Worm (Caenorhabditis elegans): ENCODE measurements around the gene K12B6.11.

K12B6.11 gene

ce11 chrV:6291301-6291700 is 2.6 kb downstream of the K12B6.11 start:
- TF ChIP-seq peb-1 (tag; optimal IDR thresholded peaks at IDR 0.05) (no peak), crh-2 (tag; optimal IDR thresholded peaks at IDR 0.05) (peak; percentile 41), sma-9 (GFP tag; optimal IDR thresholded peaks at IDR 0.05) (peak; percentile 15), sma-9 (tag; optimal IDR thresholded peaks at IDR 0.05) (no peak), lsy-2 (tag; optimal IDR thresholded peaks at IDR 0.05) (no peak)

- TF ChIP-seq crh-2 (tag; optimal IDR thresholded peaks at IDR 0.05) (peak; percentile 46), unc-62 (GFP tag; optimal IDR thresholded peaks at IDR 0.05) (no peak), fos-1 (tag; optimal IDR thresholded peaks at IDR 0.05) (peak; percentile 41)
These were observed 3.7 kb downstream of the K12B6.11 start, which contains the start of gene K12B6.9 for ce11 chrV:6292401-6292800. Gene K12B6.9 (minus strand): TSS chrV:6292666.

- TF ChIP-seq lin-39 (tag; optimal IDR thresholded peaks at IDR 0.05) (no peak), snpc-4 (tag; optimal IDR thresholded peaks at IDR 0.05) (no peak), nhr-129 (tag; optimal IDR thresholded peaks at IDR 0.05) (no peak), crh-2 (tag; optimal IDR thresholded peaks at IDR 0.05) (no peak)
These were observed 12.3 kb downstream of the K12B6.11 start for ce11 chrV:6301046-6301445.

ce11 chrV:6302465-6302864 is 13.8 kb downstream of the K12B6.11 start:
- TF ChIP-seq zag-1 (tag; optimal IDR thresholded peaks at IDR 0.05) (no peak), nhr-237 (tag; optimal IDR thresholded peaks at IDR 0.05) (no peak), crh-2 (tag; optimal IDR thresholded peaks at IDR 0.05) (no peak), elt-1 (tag; optimal IDR thresholded peaks at IDR 0.05) (peak; percentile 33), lin-39 (tag; optimal IDR thresholded peaks at IDR 0.05) (no peak), nhr-11 (tag; optimal IDR thresholded peaks at IDR 0.05) (no peak), blmp-1 (tag; optimal IDR thresholded peaks at IDR 0.05; ENCODE audit: insufficient read depth) (peak; percentile 65), ama-1 (optimal IDR thresholded peaks at IDR 0.05) (no peak)

ce11 chrV:6303471-6303870 is 14.8 kb downstream of the K12B6.11 start, which contains the start of gene sago-1:
Gene sago-1 (plus strand): TSS chrV:6303771.
- TF ChIP-seq nhr-25 (tag; optimal IDR thresholded peaks at IDR 0.05) (no peak), snpc-4 (tag; optimal IDR thresholded peaks at IDR 0.05) (no peak), nhr-23 (tag; optimal IDR thresholded peaks at IDR 0.05) (no peak), egl-27 (tag; optimal IDR thresholded peaks at IDR 0.05) (no peak), elt-1 (tag; optimal IDR thresholded peaks at IDR 0.05) (no peak), gmeb-1 (tag; optimal IDR thresholded peaks at IDR 0.05) (no peak), crh-2 (tag; optimal IDR thresholded peaks at IDR 0.05) (no peak)

ce11 chrV:6311936-6312335 is 23.2 kb downstream of the K12B6.11 start:
- TF ChIP-seq nhr-23 (tag; optimal IDR thresholded peaks at IDR 0.05) (no peak), crh-2 (tag; optimal IDR thresholded peaks at IDR 0.05) (no peak), F13H6.1 (tag; optimal IDR thresholded peaks at IDR 0.05) (no peak), C34F6.9 (tag; optimal IDR thresholded peaks at IDR 0.05) (no peak), sma-3 (GFP tag; optimal IDR thresholded peaks at IDR 0.05) (no peak), peb-1 (tag; optimal IDR thresholded peaks at IDR 0.05) (no peak), zag-1 (tag; optimal IDR thresholded peaks at IDR 0.05) (no peak), dmd-4 (tag; optimal IDR thresholded peaks at IDR 0.05) (no peak), elt-3 (tag; optimal IDR thresholded peaks at IDR 0.05) (no peak), skn-1 (tag; optimal IDR thresholded peaks at IDR 0.05) (no peak), nhr-10 (tag; optimal IDR thresholded peaks at IDR 0.05) (no peak), fos-1 (tag; optimal IDR thresholded peaks at IDR 0.05) (no peak), ceh-16 (tag; optimal IDR thresholded peaks at IDR 0.05) (no peak), nhr-12 (tag; optimal IDR thresholded peaks at IDR 0.05) (no peak), mbf-1 (tag; optimal IDR thresholded peaks at IDR 0.05) (no peak), alr-1 (tag; optimal IDR thresholded peaks at IDR 0.05) (no peak), unc-62 (GFP tag; optimal IDR thresholded peaks at IDR 0.05) (no peak), ztf-11 (tag; optimal IDR thresholded peaks at IDR 0.05) (no peak), lin-13 (GFP tag; optimal IDR thresholded peaks at IDR 0.05) (no peak)

- TF ChIP-seq unc-55 (GFP tag; optimal IDR thresholded peaks at IDR 0.05) (no peak), F13H6.1 (tag; optimal IDR thresholded peaks at IDR 0.05) (no peak), mab-5 (tag; optimal IDR thresholded peaks at IDR 0.05) (no peak), nhr-237 (tag; optimal IDR thresholded peaks at IDR 0.05) (no peak), mdl-1 (tag; optimal IDR thresholded peaks at IDR 0.05) (no peak), ceh-16 (tag; optimal IDR thresholded peaks at IDR 0.05) (no peak), sma-3 (GFP tag; optimal IDR thresholded peaks at IDR 0.05) (no peak), unc-62 (GFP tag; optimal IDR thresholded peaks at IDR 0.05) (no peak), unc-39 (tag; optimal IDR thresholded peaks at IDR 0.05) (no peak), nhr-12 (tag; optimal IDR thresholded peaks at IDR 0.05) (no peak), ama-1 (optimal IDR thresholded peaks at IDR 0.05) (no peak), crh-2 (tag; optimal IDR thresholded peaks at IDR 0.05) (no peak), nhr-11 (tag; optimal IDR thresholded peaks at IDR 0.05) (no peak), ceh-82 (tag; optimal IDR thresholded peaks at IDR 0.05) (no peak)
These were observed 27.9 kb downstream of the K12B6.11 start, which contains the start of gene cest-24 for ce11 chrV:6316632-6317031. Gene cest-24 (plus strand): TSS chrV:6316932.

Measured in whole organism, L2 larva.